Fruit fly (Drosophila melanogaster) whole organism, embryonic: ENCODE results near the gene Xport-B.

Experiments used
- Adf1 ChIP-seq: fragments of 200-800 bp; sonication (Bioruptor generic); IDR thresholded peaks from 2 replicates; pipeline ENCODE4 v1.3.6; 2022; ENCODE audit warnings: missing biosample characterization, missing genetic modification characterization
- CG10366 ChIP-seq: fragments of 200-800 bp; sonication (Bioruptor generic); IDR thresholded peaks from 2 replicates; pipeline ENCODE4 v1.3.6; 2022; ENCODE audit warnings: missing biosample characterization, missing genetic modification characterization
- CG11085 ChIP-seq: fragments of 200-800 bp; sonication (Bioruptor generic); IDR thresholded peaks from 2 replicates; pipeline ENCODE4 v1.3.6; 2022; ENCODE audit warnings: missing biosample characterization, missing genetic modification characterization
- CG12236 ChIP-seq: fragments of 200-800 bp; sonication (Bioruptor generic); optimal IDR thresholded peaks from 2 replicates; lab custom pipeline; 2016; ENCODE audit warnings: missing biosample characterization, missing genetic modification characterization
- CG13296 ChIP-seq: fragments of 200-800 bp; sonication (Bioruptor generic); optimal IDR thresholded peaks from 3 replicates; lab custom pipeline; 2018; ENCODE audit warnings: missing biosample characterization, mild to moderate bottlenecking, missing genetic modification characterization
- CG14014 ChIP-seq: fragments of 200-800 bp; sonication (Bioruptor generic); IDR thresholded peaks from 2 replicates; pipeline ENCODE4 v1.3.6; 2022; ENCODE audit warnings: missing biosample characterization, missing genetic modification characterization
- CG14667 ChIP-seq: fragments of 200-800 bp; sonication (Bioruptor generic); IDR thresholded peaks from 2 replicates; pipeline ENCODE4 v1.3.6; 2022; ENCODE audit warnings: missing biosample characterization, missing genetic modification characterization
- CG14965 ChIP-seq: fragments of 200-800 bp; sonication (Bioruptor generic); optimal IDR thresholded peaks from 2 replicates; lab custom pipeline; 2016; ENCODE audit warnings: missing biosample characterization, missing genetic modification characterization, borderline replicate concordance
- CG16863 ChIP-seq: fragments of 200-800 bp; sonication (Bioruptor generic); optimal IDR thresholded peaks from 3 replicates; lab custom pipeline; 2016; ENCODE audit warnings: missing biosample characterization, missing genetic modification characterization
- CG17186 ChIP-seq: fragments of 200-800 bp; sonication (Bioruptor generic); optimal IDR thresholded peaks from 3 replicates; lab custom pipeline; 2017; ENCODE audit warnings: missing biosample characterization, missing genetic modification reagents, missing genetic modification characterization
- CG17361 ChIP-seq: fragments of 200-800 bp; sonication (Bioruptor generic); IDR thresholded peaks from 3 replicates; pipeline ENCODE4 v1.3.6; 2022; ENCODE audit warnings: missing biosample characterization, missing genetic modification characterization
- CG17568 ChIP-seq: fragments of 200-800 bp; sonication (Bioruptor generic); optimal IDR thresholded peaks from 2 replicates; lab custom pipeline; 2018; ENCODE audit warnings: missing biosample characterization, mild to moderate bottlenecking, missing genetic modification characterization, moderate library complexity
- CG17912 ChIP-seq: fragments of 200-800 bp; sonication (Bioruptor generic); optimal IDR thresholded peaks from 2 replicates; lab custom pipeline; 2018; ENCODE audit warnings: missing biosample characterization, mild to moderate bottlenecking, missing genetic modification characterization
- CG3407 ChIP-seq: fragments of 200-800 bp; sonication (Bioruptor generic); optimal IDR thresholded peaks from 2 replicates; lab custom pipeline; 2018; ENCODE audit warnings: missing biosample characterization, mild to moderate bottlenecking, missing genetic modification characterization
- CG7372 ChIP-seq: fragments of 200-800 bp; sonication (Bioruptor generic); IDR thresholded peaks from 2 replicates; pipeline ENCODE4 v1.3.6; 2022; ENCODE audit warnings: missing biosample characterization, missing genetic modification characterization
- CG7786 ChIP-seq: fragments of 200-800 bp; sonication (Bioruptor generic); optimal IDR thresholded peaks from 2 replicates; lab custom pipeline; 2016; ENCODE audit warnings: missing biosample characterization, missing genetic modification characterization
- CG7928 ChIP-seq: fragments of 200-800 bp; sonication (Bioruptor generic); optimal IDR thresholded peaks from 2 replicates; lab custom pipeline; 2017; ENCODE audit warnings: missing biosample characterization, mild to moderate bottlenecking, missing genetic modification characterization
- CG9797 ChIP-seq: fragments of 200-800 bp; sonication (Bioruptor generic); optimal IDR thresholded peaks from 3 replicates; lab custom pipeline; 2018; ENCODE audit warnings: missing biosample characterization, mild to moderate bottlenecking, missing genetic modification characterization
- D19B ChIP-seq: fragments of 200-800 bp; sonication (Bioruptor generic); optimal IDR thresholded peaks from 2 replicates; lab custom pipeline; 2017; ENCODE audit warnings: missing biosample characterization, mild to moderate bottlenecking, missing genetic modification characterization
- ERR ChIP-seq: fragments of 200-800 bp; sonication (Bioruptor generic); optimal IDR thresholded peaks from 2 replicates; lab custom pipeline; 2016; ENCODE audit warnings: missing biosample characterization, missing genetic modification characterization
- Ets65A ChIP-seq: fragments of 200-800 bp; sonication (Bioruptor generic); peaks from one replicate; lab custom pipeline; 2016; ENCODE audit warnings: missing biosample characterization, missing genetic modification characterization
- Fer1 ChIP-seq: fragments of 200-800 bp; sonication (Bioruptor generic); optimal IDR thresholded peaks from 2 replicates; lab custom pipeline; 2017; ENCODE audit warnings: missing biosample characterization, mild to moderate bottlenecking, missing genetic modification characterization
- Sry-δ ChIP-seq: fragments of 200-800 bp; sonication (Bioruptor generic); optimal IDR thresholded peaks from 2 replicates; lab custom pipeline; 2016; ENCODE audit warnings: missing biosample characterization, missing genetic modification characterization
- Tbp ChIP-seq: fragments of >200 bp; optimal IDR thresholded peaks from 2 replicates; lab custom pipeline; 2018; ENCODE audit warnings: missing biosample characterization, missing genetic modification characterization
- ash1 ChIP-seq: fragments of 200-800 bp; sonication (Bioruptor generic); optimal IDR thresholded peaks from 2 replicates; lab custom pipeline; 2018; ENCODE audit warnings: missing biosample characterization, mild to moderate bottlenecking, missing genetic modification characterization
- br ChIP-seq: fragments of >200 bp; optimal IDR thresholded peaks from 2 replicates; lab custom pipeline; 2017
- chinmo ChIP-seq: fragments of 200-800 bp; sonication (Bioruptor generic); IDR thresholded peaks from 4 replicates; pipeline ENCODE4 v1.3.6; 2022; ENCODE audit warnings: missing biosample characterization, missing genetic modification characterization; ENCODE audit not compliant: partially characterized antibody
- dpn ChIP-seq, 2 experiments: fragments of 200-800 bp; sonication (Bioruptor generic); optimal IDR thresholded peaks; 3 replicates each; lab custom pipeline; 2016; ENCODE audit warnings: missing biosample characterization in 2 of 2, missing genetic modification characterization in 2 of 2
- ewg ChIP-seq: fragments of 200-800 bp; sonication (Bioruptor generic); optimal IDR thresholded peaks from 3 replicates; lab custom pipeline; 2017; ENCODE audit warnings: mild to moderate bottlenecking, missing biosample characterization, missing genetic modification reagents, missing genetic modification characterization
- exex ChIP-seq: fragments of 200-800 bp; sonication (Bioruptor generic); optimal IDR thresholded peaks from 4 replicates; lab custom pipeline; 2018; ENCODE audit warnings: missing biosample characterization, mild to moderate bottlenecking, missing genetic modification characterization, moderate library complexity
- eyg ChIP-seq: fragments of 200-800 bp; sonication (Bioruptor generic); optimal IDR thresholded peaks from 3 replicates; lab custom pipeline; 2016; ENCODE audit warnings: missing biosample characterization, missing genetic modification characterization
- insv ChIP-seq, 2 experiments: fragments of 200-800 bp; sonication (Bioruptor generic); optimal IDR thresholded peaks; 3 replicates each; lab custom pipeline; 2016 to 2018; ENCODE audit warnings: missing biosample characterization in 2 of 2, missing genetic modification characterization in 2 of 2
- jing ChIP-seq: fragments of 200-800 bp; sonication (Bioruptor generic); optimal IDR thresholded peaks from 2 replicates; lab custom pipeline; 2018; ENCODE audit warnings: missing biosample characterization, mild to moderate bottlenecking, missing genetic modification characterization
- lab ChIP-seq: fragments of 200-800 bp; sonication (Bioruptor generic); optimal IDR thresholded peaks from 3 replicates; lab custom pipeline; 2017; ENCODE audit warnings: missing biosample characterization, missing genetic modification characterization, mild to moderate bottlenecking, moderate library complexity, missing genetic modification reagents
- nerfin-2 ChIP-seq: fragments of 200-800 bp; sonication (Bioruptor generic); IDR thresholded peaks from 2 replicates; pipeline ENCODE4 v1.3.6; 2022; ENCODE audit warnings: missing biosample characterization, missing genetic modification characterization; ENCODE audit not compliant: partially characterized antibody
- org-1 ChIP-seq: fragments of 200-800 bp; sonication (Bioruptor generic); optimal IDR thresholded peaks from 2 replicates; lab custom pipeline; 2017; ENCODE audit warnings: missing biosample characterization, missing genetic modification characterization
- p53 ChIP-seq: fragments of 200-800 bp; sonication (Bioruptor generic); optimal IDR thresholded peaks from 2 replicates; lab custom pipeline; 2016; ENCODE audit warnings: missing biosample characterization, missing genetic modification characterization
- slou ChIP-seq: fragments of 200-800 bp; sonication (Bioruptor generic); optimal IDR thresholded peaks from 3 replicates; lab custom pipeline; 2016; ENCODE audit warnings: missing biosample characterization, missing genetic modification characterization
- stwl ChIP-seq: fragments of 200-800 bp; sonication (Bioruptor generic); optimal IDR thresholded peaks from 3 replicates; lab custom pipeline; 2018; ENCODE audit warnings: missing biosample characterization, mild to moderate bottlenecking, missing genetic modification characterization, moderate library complexity
- zen ChIP-seq: fragments of 200-800 bp; sonication (Bioruptor generic); optimal IDR thresholded peaks from 3 replicates; lab custom pipeline; 2018; ENCODE audit warnings: missing biosample characterization, mild to moderate bottlenecking, missing genetic modification characterization, moderate library complexity
- zfh2 ChIP-seq: fragments of 200-800 bp; sonication (Bioruptor generic); optimal IDR thresholded peaks from 2 replicates; lab custom pipeline; 2016; ENCODE audit warnings: missing biosample characterization, missing genetic modification characterization

Xport-B gene

dm6 chr3R:19915312-19915711, at the start of gene Xport-B, which contains the start of gene Xport-A:
Gene Xport-B (minus strand): TSS chr3R:19915412.
Gene Xport-A (minus strand): TSS chr3R:19915412.
- TF ChIP-seq CG17361 (GFP tag; lab: Robert Waterston, UW): no peak
- TF ChIP-seq dpn (GFP tag; optimal IDR thresholded peaks at IDR 0.05; lab: Kevin White, UChicago): no peak
- peak; percentile 57 for TF ChIP-seq Ets65A (GFP tag; lab: Kevin White, UChicago)

dm6 chr3R:19948143-19948542, 32.9 kb upstream of the Xport-B start, which contains the start of gene CG4783:
Gene CG4783 (plus strand): TSS chr3R:19948443.
- TF ChIP-seq ewg (no peak), CG7372 (GFP tag; lab: Robert Waterston, UW) (no peak)

dm6 chr3R:19942312-19942711, 27.1 kb upstream of the Xport-B start, which contains the start of gene CG46042:
Gene CG46042 (minus strand): TSS chr3R:19942412.
- no peak for TF ChIP-seq Fer1 (GFP tag; lab: Kevin White, UChicago)
- no peak for TF ChIP-seq CG14667 (GFP tag; lab: Robert Waterston, UW)
- no peak for TF ChIP-seq Adf1
- no peak for TF ChIP-seq Sry-δ (GFP tag; lab: Kevin White, UChicago)
- TF ChIP-seq CG13296 (GFP tag; lab: Kevin White, UChicago): no peak
- TF ChIP-seq CG7786 (GFP tag; lab: Kevin White, UChicago): no peak
- TF ChIP-seq slou (GFP tag; lab: Kevin White, UChicago): no peak
- no peak for TF ChIP-seq CG11085 (GFP tag; lab: Robert Waterston, UW)
- no peak for TF ChIP-seq CG17186 (GFP tag; lab: Kevin White, UChicago)
- TF ChIP-seq org-1 (GFP tag; lab: Kevin White, UChicago): no peak
- TF ChIP-seq D19B (GFP tag; lab: Kevin White, UChicago): no peak
- TF ChIP-seq CG12236 (GFP tag; lab: Kevin White, UChicago): no peak
- TF ChIP-seq CG17912 (GFP tag; lab: Kevin White, UChicago): no peak
- TF ChIP-seq CG16863 (GFP tag; lab: Kevin White, UChicago): no peak
- TF ChIP-seq zfh2 (GFP tag; lab: Kevin White, UChicago): no peak
- TF ChIP-seq CG14965 (GFP tag; lab: Kevin White, UChicago): no peak
- TF ChIP-seq, all 482 proteins: peak for 0

- no peak for TF ChIP-seq nerfin-2 (GFP tag; lab: Robert Waterston, UW)
- TF ChIP-seq ash1 (GFP tag; lab: Kevin White, UChicago): no peak
- no peak for TF ChIP-seq jing (GFP tag; lab: Kevin White, UChicago)
- no peak for TF ChIP-seq lab
- no peak for TF ChIP-seq p53
- no peak for TF ChIP-seq br
- TF ChIP-seq exex (tag; lab: Kevin White, UChicago): no peak
- TF ChIP-seq Tbp (GFP tag; lab: Kevin White, UChicago): no peak
- no peak for TF ChIP-seq CG9797 (GFP tag; lab: Kevin White, UChicago)
- TF ChIP-seq CG3407 (GFP tag; lab: Kevin White, UChicago): no peak
- no peak for TF ChIP-seq CG17568 (GFP tag; lab: Kevin White, UChicago)
- TF ChIP-seq eyg (GFP tag; lab: Kevin White, UChicago): no peak
- peak; percentile 29 for TF ChIP-seq stwl (tag; lab: Kevin White, UChicago)
- TF ChIP-seq chinmo: no peak
- no peak for TF ChIP-seq ERR (GFP tag; lab: Kevin White, UChicago)
- peak; percentile 29 for TF ChIP-seq CG7928
- TF ChIP-seq CG14014 (GFP tag; lab: Robert Waterston, UW): no peak
- TF ChIP-seq CG10366 (GFP tag; lab: Robert Waterston, UW): no peak
- peak; percentile 79 to 98 for TF ChIP-seq insv (GFP tag; optimal IDR thresholded peaks at IDR 0.05; lab: Kevin White, UChicago)
- TF ChIP-seq zen (tag; lab: Kevin White, UChicago): peak; percentile 12
Measured at dm6 chr3R:19938941-19939587, 23.9 kb upstream of the Xport-B start.
